Fruit fly (Drosophila melanogaster): ENCODE data around the gene CG34174.

The CG34174 gene

DNA sequence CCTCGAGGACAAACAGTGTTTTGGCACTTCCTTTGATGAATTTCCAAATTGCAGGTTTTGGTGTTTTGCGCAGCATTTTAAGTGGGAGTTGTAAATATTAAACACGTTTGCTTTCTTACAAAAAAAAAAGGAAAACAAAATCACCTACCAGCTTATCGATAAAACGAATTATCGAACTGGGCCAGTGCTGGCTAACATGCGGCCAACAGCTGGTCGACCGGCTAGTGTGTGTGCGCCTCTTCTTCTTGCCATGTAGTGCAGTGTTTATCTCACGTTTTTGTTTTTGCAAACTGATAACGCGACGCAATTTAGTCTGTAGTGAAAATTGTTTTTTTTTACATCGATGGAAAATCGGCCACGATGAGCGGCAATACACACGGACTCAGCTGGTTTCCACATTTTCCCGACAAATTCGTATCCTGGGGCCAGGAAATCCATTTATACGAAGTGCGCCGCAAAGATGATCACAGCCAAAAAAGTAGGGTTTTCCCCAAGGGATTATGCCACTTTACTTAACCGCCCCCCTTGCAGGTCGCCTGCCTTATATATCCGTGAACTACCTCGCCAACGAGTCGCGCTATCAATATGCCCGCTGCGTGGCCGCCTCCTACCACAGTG, 3.1 kb downstream of the CG34174 start, which contains the start of the genes CG15386, CG42371 and mio (continued):
- no peak for TF ChIP-seq sc (optimal IDR thresholded peaks at IDR 0.05)
- no peak for TF ChIP-seq sc (GFP tag; optimal IDR thresholded peaks at IDR 0.05)
- TF ChIP-seq odd (GFP tag; optimal IDR thresholded peaks at IDR 0.05) = no peak
- TF ChIP-seq Ptx1 (GFP tag; IDR thresholded peaks at IDR 0.05) = no peak
- TF ChIP-seq CG6683 (GFP tag; optimal IDR thresholded peaks at IDR 0.05) = no peak
- TF ChIP-seq CG6689 (GFP tag; IDR thresholded peaks at IDR 0.05) = no peak
- TF ChIP-seq maf-S (GFP tag; optimal IDR thresholded peaks at IDR 0.05) = no peak
- no peak for TF ChIP-seq sisA (GFP tag; IDR thresholded peaks at IDR 0.05)
- TF ChIP-seq Side (GFP tag; optimal IDR thresholded peaks at IDR 0.05) = no peak
- no peak for TF ChIP-seq Dip2 (GFP tag; IDR thresholded peaks at IDR 0.05)
- TF ChIP-seq tap (tag; optimal IDR thresholded peaks at IDR 0.05) = no peak
- TF ChIP-seq unpg (GFP tag; optimal IDR thresholded peaks at IDR 0.05) = no peak
- no peak for TF ChIP-seq CTCF (GFP tag; optimal IDR thresholded peaks at IDR 0.05)
- TF ChIP-seq CG14667 (GFP tag; IDR thresholded peaks at IDR 0.05) = no peak
- TF ChIP-seq chinmo (GFP tag; IDR thresholded peaks at IDR 0.05; ENCODE audit: partially characterized antibody) = peak; percentile 93
- no peak for TF ChIP-seq disco-r (GFP tag; optimal IDR thresholded peaks at IDR 0.05)
- no peak for TF ChIP-seq ase (GFP tag; IDR thresholded peaks at IDR 0.05)
- TF ChIP-seq CG6175 (GFP tag; IDR thresholded peaks at IDR 0.05) = no peak
- TF ChIP-seq emc (GFP tag; optimal IDR thresholded peaks at IDR 0.05) = no peak
- TF ChIP-seq HLH4C (GFP tag; IDR thresholded peaks at IDR 0.05; ENCODE audit: partially characterized antibody) = no peak; the same call in 2 of the 3 replicates
- no peak for TF ChIP-seq tna (GFP tag; IDR thresholded peaks at IDR 0.05; ENCODE audit: partially characterized antibody)
- no peak for TF ChIP-seq Tbp (GFP tag; optimal IDR thresholded peaks at IDR 0.05)
- no peak for TF ChIP-seq corto (GFP tag; optimal IDR thresholded peaks at IDR 0.05)
- TF ChIP-seq Hmr (GFP tag; optimal IDR thresholded peaks at IDR 0.05) = no peak
- TF ChIP-seq CG7556 (GFP tag; optimal IDR thresholded peaks at IDR 0.05) = no peak
- no peak for TF ChIP-seq CG15269 (tag; optimal IDR thresholded peaks at IDR 0.05)
- TF ChIP-seq H15 (GFP tag; IDR thresholded peaks at IDR 0.05) = no peak
- TF ChIP-seq dmrt11E (tag; optimal IDR thresholded peaks at IDR 0.05) = no peak
- no peak for TF ChIP-seq ap (GFP tag; IDR thresholded peaks at IDR 0.05)
- no peak for TF ChIP-seq ac (GFP tag; optimal IDR thresholded peaks at IDR 0.05)
- TF ChIP-seq slp2 (GFP tag; optimal IDR thresholded peaks at IDR 0.05) = no peak
- no peak for TF ChIP-seq ara (GFP tag; IDR thresholded peaks at IDR 0.05)
- TF ChIP-seq mam (GFP tag; optimal IDR thresholded peaks at IDR 0.05) = no peak
- TF ChIP-seq CG16813 (GFP tag; IDR thresholded peaks at IDR 0.05; ENCODE audit: partially characterized antibody) = peak; percentile 57; the same call in 1 of the 3 replicates
- TF ChIP-seq CG42726 (GFP tag; IDR thresholded peaks at IDR 0.05; ENCODE audit: partially characterized antibody) = 0 out of 2 replicates have a peak, but pooled peaks have one; percentile 40
- no peak for TF ChIP-seq fd3F (GFP tag; optimal IDR thresholded peaks at IDR 0.05)
- 0 out of 2 replicates have a peak, but pooled peaks have one; percentile 12 for TF ChIP-seq CG4360 (GFP tag; IDR thresholded peaks at IDR 0.05)
- no peak for TF ChIP-seq dan (GFP tag; IDR thresholded peaks at IDR 0.05)
- TF ChIP-seq Oli (tag; optimal IDR thresholded peaks at IDR 0.05) = no peak
- TF ChIP-seq CG4328 (GFP tag; optimal IDR thresholded peaks at IDR 0.05) = no peak
- TF ChIP-seq gsb (GFP tag; IDR thresholded peaks at IDR 0.05) = no peak
- TF ChIP-seq MTF-1 (GFP tag; optimal IDR thresholded peaks at IDR 0.05; ENCODE audit: borderline replicate concordance) = peak; percentile 14
- no peak for TF ChIP-seq btn (GFP tag; optimal IDR thresholded peaks at IDR 0.05)
- TF ChIP-seq CG17912 (GFP tag; optimal IDR thresholded peaks at IDR 0.05) = no peak
- TF ChIP-seq sima (GFP tag; optimal IDR thresholded peaks at IDR 0.05) = no peak
- TF ChIP-seq CG11398 (GFP tag; optimal IDR thresholded peaks at IDR 0.05) = no peak

Measured in whole organism, embryonic.